Fruit fly (Drosophila melanogaster) whole organism, embryonic: Measurements from ENCODE around the gene CG10581.

Experiments used
- Adf1 ChIP-seq: fragments of 200-800 bp; sonication (Bioruptor generic); IDR thresholded peaks from 2 replicates; pipeline ENCODE4 v1.3.6; 2022; ENCODE audit warnings: missing biosample characterization, missing genetic modification characterization
- Atf6 ChIP-seq: fragments of 200-800 bp; sonication (Bioruptor generic); IDR thresholded peaks from 2 replicates; pipeline ENCODE4 v1.3.6; 2022; ENCODE audit warnings: missing biosample characterization, missing genetic modification characterization
- Bdp1 ChIP-seq: fragments of 200-800 bp; sonication (Bioruptor generic); optimal IDR thresholded peaks from 3 replicates; lab custom pipeline; 2016; ENCODE audit warnings: missing biosample characterization, missing genetic modification characterization
- CG10209 ChIP-seq: fragments of 200-800 bp; sonication (Bioruptor generic); optimal IDR thresholded peaks from 3 replicates; lab custom pipeline; 2017; ENCODE audit warnings: missing biosample characterization, mild to moderate bottlenecking, missing genetic modification characterization, missing genetic modification reagents
- CG10274 ChIP-seq: fragments of 200-800 bp; sonication (Bioruptor generic); optimal IDR thresholded peaks from 3 replicates; lab custom pipeline; 2017; ENCODE audit warnings: missing biosample characterization, mild to moderate bottlenecking, missing genetic modification characterization
- CG10543 ChIP-seq: fragments of 200-800 bp; sonication (Bioruptor generic); optimal IDR thresholded peaks from 3 replicates; lab custom pipeline; 2017; ENCODE audit warnings: missing biosample characterization, mild to moderate bottlenecking, missing genetic modification characterization, moderate library complexity
- CG11085 ChIP-seq: fragments of 200-800 bp; sonication (Bioruptor generic); IDR thresholded peaks from 2 replicates; pipeline ENCODE4 v1.3.6; 2022; ENCODE audit warnings: missing biosample characterization, missing genetic modification characterization
- CG13894 ChIP-seq: fragments of 200-800 bp; sonication (Bioruptor generic); optimal IDR thresholded peaks from 3 replicates; lab custom pipeline; 2018; ENCODE audit warnings: missing biosample characterization, mild to moderate bottlenecking, missing genetic modification characterization, moderate library complexity
- CG17361 ChIP-seq: fragments of 200-800 bp; sonication (Bioruptor generic); IDR thresholded peaks from 3 replicates; pipeline ENCODE4 v1.3.6; 2022; ENCODE audit warnings: missing biosample characterization, missing genetic modification characterization
- CG17385 ChIP-seq: fragments of 200-800 bp; sonication (Bioruptor generic); optimal IDR thresholded peaks from 3 replicates; lab custom pipeline; 2018; ENCODE audit warnings: missing biosample characterization, mild to moderate bottlenecking, missing genetic modification characterization
- CG17829 ChIP-seq: fragments of 200-800 bp; optimal IDR thresholded peaks from 2 replicates; lab custom pipeline; 2019; ENCODE audit warnings: missing biosample characterization, mild to moderate bottlenecking, missing genetic modification characterization, moderate library complexity
- CG18262 ChIP-seq: fragments of 200-800 bp; optimal IDR thresholded peaks from 3 replicates; lab custom pipeline; 2019; ENCODE audit warnings: missing biosample characterization, mild to moderate bottlenecking, missing genetic modification characterization, moderate library complexity
- CG18619 ChIP-seq: fragments of 200-800 bp; sonication (Bioruptor generic); optimal IDR thresholded peaks from 3 replicates; lab custom pipeline; 2017; ENCODE audit warnings: missing biosample characterization, mild to moderate bottlenecking, missing genetic modification characterization
- CG18764 ChIP-seq: fragments of 200-800 bp; sonication (Bioruptor generic); optimal IDR thresholded peaks from 3 replicates; lab custom pipeline; 2016; ENCODE audit warnings: missing biosample characterization, missing genetic modification characterization
- CG2116 ChIP-seq: fragments of 200-800 bp; sonication (Bioruptor generic); optimal IDR thresholded peaks from 3 replicates; lab custom pipeline; 2018; ENCODE audit warnings: missing biosample characterization, mild to moderate bottlenecking, missing genetic modification characterization
- CG2129 ChIP-seq: fragments of 200-800 bp; sonication (Bioruptor generic); IDR thresholded peaks from 2 replicates; pipeline ENCODE4 v1.3.6; 2022; ENCODE audit warnings: missing biosample characterization, missing genetic modification characterization; ENCODE audit not compliant: partially characterized antibody
- CG42726 ChIP-seq: fragments of 200-800 bp; sonication (Bioruptor generic); IDR thresholded peaks from 2 replicates; pipeline ENCODE4 v1.3.6; 2022; ENCODE audit warnings: missing biosample characterization, missing genetic modification characterization; ENCODE audit not compliant: partially characterized antibody
- CG6175 ChIP-seq: fragments of 200-800 bp; sonication (Bioruptor generic); IDR thresholded peaks from 3 replicates; pipeline ENCODE4 v1.3.6; 2022; ENCODE audit warnings: missing biosample characterization, missing genetic modification characterization
- CG6272 ChIP-seq: fragments of 200-800 bp; sonication (Bioruptor generic); IDR thresholded peaks from 2 replicates; pipeline ENCODE4 v1.3.6; 2022; ENCODE audit warnings: missing biosample characterization, missing genetic modification characterization
- CG6689 ChIP-seq: fragments of 200-800 bp; sonication (Bioruptor generic); IDR thresholded peaks from 2 replicates; pipeline ENCODE4 v1.3.6; 2022; ENCODE audit warnings: missing biosample characterization, missing genetic modification characterization
- CG8089 ChIP-seq: fragments of 200-800 bp; sonication (Bioruptor generic); optimal IDR thresholded peaks from 3 replicates; lab custom pipeline; 2016; ENCODE audit warnings: missing biosample characterization, missing genetic modification characterization
- CG8478 ChIP-seq: fragments of >200 bp; optimal IDR thresholded peaks from 2 replicates; lab custom pipeline; 2018
- CTCF ChIP-seq: fragments of 200-800 bp; sonication (Bioruptor generic); optimal IDR thresholded peaks from 2 replicates; lab custom pipeline; 2017; ENCODE audit warnings: missing biosample characterization, mild to moderate bottlenecking, missing genetic modification characterization, moderate library complexity
- Deaf1 ChIP-seq: fragments of 200-800 bp; optimal IDR thresholded peaks from 3 replicates; lab custom pipeline; 2019; ENCODE audit warnings: missing biosample characterization, mild to moderate bottlenecking, missing genetic modification characterization, moderate library complexity
- Dip2 ChIP-seq: fragments of 200-800 bp; sonication (Bioruptor generic); IDR thresholded peaks from 2 replicates; pipeline ENCODE4 v1.3.6; 2022; ENCODE audit warnings: missing biosample characterization, missing genetic modification characterization
- Hr3 ChIP-seq: fragments of 200-800 bp; sonication (Bioruptor generic); optimal IDR thresholded peaks from 3 replicates; lab custom pipeline; 2016; ENCODE audit warnings: missing biosample characterization, missing genetic modification characterization
- Mad ChIP-seq: fragments of 200-800 bp; sonication (Bioruptor generic); optimal IDR thresholded peaks from 2 replicates; lab custom pipeline; 2016; ENCODE audit warnings: missing biosample characterization, missing genetic modification characterization
- NFAT ChIP-seq: fragments of 200-800 bp; sonication (Bioruptor generic); IDR thresholded peaks from 2 replicates; pipeline ENCODE4 v1.3.6; 2022; ENCODE audit warnings: missing biosample characterization, missing genetic modification characterization
- Nf-YC ChIP-seq: fragments of 200-800 bp; optimal IDR thresholded peaks from 3 replicates; lab custom pipeline; 2019; ENCODE audit warnings: missing biosample characterization, mild to moderate bottlenecking, missing genetic modification characterization, moderate library complexity
- Pdp1 ChIP-seq, 2 experiments: fragments of 200-800 bp; sonication (Bioruptor generic); optimal IDR thresholded peaks; 3 replicates each; lab custom pipeline; 2016; ENCODE audit warnings: missing biosample characterization in 2 of 2, missing genetic modification characterization in 2 of 2, mild to moderate bottlenecking in 1 of 2, moderate library complexity in 1 of 2
- Side ChIP-seq: fragments of 200-800 bp; sonication (Bioruptor generic); optimal IDR thresholded peaks from 2 replicates; lab custom pipeline; 2016; ENCODE audit warnings: missing biosample characterization, missing genetic modification characterization
- bowl ChIP-seq: fragments of 200-800 bp; sonication (Bioruptor generic); IDR thresholded peaks from 2 replicates; pipeline ENCODE4 v1.3.6; 2022; ENCODE audit warnings: missing biosample characterization, missing genetic modification characterization
- dati ChIP-seq: fragments of 200-800 bp; sonication (Bioruptor generic); IDR thresholded peaks from 2 replicates; pipeline ENCODE4 v1.3.6; 2022; ENCODE audit warnings: missing biosample characterization, missing genetic modification characterization
- emc ChIP-seq: fragments of 200-800 bp; sonication (Bioruptor generic); optimal IDR thresholded peaks from 2 replicates; lab custom pipeline; 2016; ENCODE audit warnings: missing biosample characterization, missing genetic modification characterization
- fd102C ChIP-seq: fragments of 200-800 bp; sonication (Bioruptor generic); optimal IDR thresholded peaks from 2 replicates; lab custom pipeline; 2018; ENCODE audit warnings: missing biosample characterization, mild to moderate bottlenecking, missing genetic modification characterization, moderate library complexity
- fd96Cb ChIP-seq: fragments of 200-800 bp; sonication (Bioruptor generic); optimal IDR thresholded peaks from 2 replicates; lab custom pipeline; 2018; ENCODE audit warnings: missing biosample characterization, mild to moderate bottlenecking, missing genetic modification characterization, moderate library complexity
- her ChIP-seq: fragments of 200-800 bp; sonication (Bioruptor generic); optimal IDR thresholded peaks from 2 replicates; lab custom pipeline; 2016; ENCODE audit warnings: missing biosample characterization, missing genetic modification characterization
- jing ChIP-seq: fragments of 200-800 bp; sonication (Bioruptor generic); optimal IDR thresholded peaks from 2 replicates; lab custom pipeline; 2018; ENCODE audit warnings: missing biosample characterization, mild to moderate bottlenecking, missing genetic modification characterization
- jumu ChIP-seq: fragments of 200-800 bp; sonication (Bioruptor generic); optimal IDR thresholded peaks from 3 replicates; lab custom pipeline; 2016; ENCODE audit warnings: missing biosample characterization, missing genetic modification characterization
- kay ChIP-seq: fragments of 200-800 bp; sonication (Bioruptor generic); optimal IDR thresholded peaks from 2 replicates; lab custom pipeline; 2016; ENCODE audit warnings: missing biosample characterization, missing genetic modification characterization
- lbe ChIP-seq: fragments of 200-800 bp; sonication (Bioruptor generic); optimal IDR thresholded peaks from 2 replicates; lab custom pipeline; 2016; ENCODE audit warnings: missing biosample characterization, mild to moderate bottlenecking, missing genetic modification characterization
- lmd ChIP-seq: fragments of 200-800 bp; sonication (Bioruptor generic); IDR thresholded peaks from 2 replicates; pipeline ENCODE4 v1.3.6; 2022; ENCODE audit warnings: missing biosample characterization, missing genetic modification characterization
- lola ChIP-seq, 3 experiments: fragments of >200 bp in 2 of 3; fragments of 200-800 bp in 1 of 3; sonication (Bioruptor generic) in 1 of 3; optimal IDR thresholded peaks; 2 replicates each; lab custom pipeline; 2017 to 2019; ENCODE audit warnings: missing biosample characterization in 3 of 3, missing genetic modification characterization in 3 of 3, mild to moderate bottlenecking in 1 of 3, moderate library complexity in 1 of 3
- mam ChIP-seq: fragments of 200-800 bp; sonication (Bioruptor generic); optimal IDR thresholded peaks from 3 replicates; lab custom pipeline; 2016; ENCODE audit warnings: missing biosample characterization, missing genetic modification characterization
- peb ChIP-seq: fragments of 200-800 bp; sonication (Bioruptor generic); IDR thresholded peaks from 2 replicates; pipeline ENCODE4 v1.3.6; 2022; ENCODE audit warnings: missing biosample characterization, missing genetic modification characterization
- ro ChIP-seq: fragments of 200-800 bp; sonication (Bioruptor generic); IDR thresholded peaks from 2 replicates; pipeline ENCODE4 v1.3.6; 2022; ENCODE audit warnings: missing biosample characterization, missing genetic modification characterization
- sd ChIP-seq: fragments of 200-800 bp; sonication (Bioruptor generic); optimal IDR thresholded peaks from 3 replicates; lab custom pipeline; 2018; ENCODE audit warnings: missing biosample characterization, mild to moderate bottlenecking, missing genetic modification characterization, moderate library complexity
- sob ChIP-seq: fragments of 200-800 bp; sonication (Bioruptor generic); IDR thresholded peaks from 2 replicates; pipeline ENCODE4 v1.3.6; 2022; ENCODE audit warnings: missing biosample characterization, missing genetic modification characterization
- sr ChIP-seq: fragments of 200-800 bp; sonication (Bioruptor generic); IDR thresholded peaks from 3 replicates; pipeline ENCODE4 v1.3.6; 2022; ENCODE audit warnings: missing biosample characterization, missing genetic modification characterization
- stc ChIP-seq: fragments of 200-800 bp; sonication (Bioruptor generic); IDR thresholded peaks from 2 replicates; pipeline ENCODE4 v1.3.6; 2022; ENCODE audit warnings: missing biosample characterization, missing genetic modification characterization
- tna ChIP-seq: fragments of 200-800 bp; sonication (Bioruptor generic); IDR thresholded peaks from 2 replicates; pipeline ENCODE4 v1.3.6; 2022; ENCODE audit warnings: missing biosample characterization, missing genetic modification characterization; ENCODE audit not compliant: partially characterized antibody
- wek ChIP-seq: fragments of 200-800 bp; sonication (Bioruptor generic); optimal IDR thresholded peaks from 3 replicates; lab custom pipeline; 2018; ENCODE audit warnings: missing biosample characterization, mild to moderate bottlenecking, missing genetic modification characterization, moderate library complexity
- zen ChIP-seq: fragments of 200-800 bp; sonication (Bioruptor generic); optimal IDR thresholded peaks from 3 replicates; lab custom pipeline; 2018; ENCODE audit warnings: missing biosample characterization, mild to moderate bottlenecking, missing genetic modification characterization, moderate library complexity

CG10581 gene

DNA sequence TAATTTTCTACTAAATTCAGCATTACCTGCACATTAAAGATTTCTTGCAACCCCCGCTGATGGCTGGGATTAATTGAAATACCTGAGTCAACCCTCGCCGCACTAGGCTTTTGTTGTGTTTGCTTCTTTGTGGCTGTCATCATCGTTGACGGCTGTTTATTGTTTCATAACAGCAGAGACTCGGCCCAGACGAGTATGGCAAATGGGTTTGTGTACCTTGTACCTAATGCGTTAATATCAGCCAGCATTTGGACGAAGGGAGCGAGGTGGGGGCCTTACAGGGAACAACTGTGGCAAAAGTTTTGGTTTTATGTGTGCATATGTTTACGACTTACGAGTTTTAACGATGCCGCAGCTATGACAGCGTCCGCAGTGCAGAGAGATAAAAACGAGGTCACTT is 21.8 kb upstream of the CG10581 start (continued):
- TF ChIP-seq ro (GFP tag; lab: Robert Waterston, UW) (no peak), CTCF (GFP tag; lab: Kevin White, UChicago) (no peak), CG10209 (GFP tag; lab: Kevin White, UChicago) (no peak), bowl (GFP tag; lab: Robert Waterston, UW) (no peak), Side (GFP tag; lab: Kevin White, UChicago) (no peak), sr (GFP tag; lab: Robert Waterston, UW) (no peak), CG18764 (no peak), CG2116 (GFP tag; lab: Kevin White, UChicago) (no peak), CG17361 (GFP tag; lab: Robert Waterston, UW) (no peak), Bdp1 (GFP tag; lab: Kevin White, UChicago) (no peak), Dip2 (GFP tag; lab: Robert Waterston, UW) (no peak), Mad (GFP tag; lab: Kevin White, UChicago) (no peak), fd96Cb (no peak), Adf1 (no peak), lbe (GFP tag; lab: Kevin White, UChicago) (no peak), CG10543 (peak; percentile 74), wek (GFP tag; lab: Kevin White, UChicago) (no peak), peb (GFP tag; lab: Robert Waterston, UW) (no peak), NFAT (GFP tag; lab: Robert Waterston, UW) (no peak), Atf6 (GFP tag; lab: Robert Waterston, UW) (no peak), Hr3 (GFP tag; lab: Kevin White, UChicago) (no peak), dati (GFP tag; lab: Robert Waterston, UW) (no peak), CG18262 (tag; lab: Kevin White, UChicago) (no peak), Deaf1 (tag; lab: Kevin White, UChicago) (no peak), CG6175 (GFP tag; lab: Robert Waterston, UW) (0 out of 3 replicates have a peak, but pooled peaks have one; percentile 37), tna (GFP tag; lab: Robert Waterston, UW) (no peak), CG8089 (no peak), zen (tag; lab: Kevin White, UChicago) (peak; percentile 45), Nf-YC (tag; lab: Kevin White, UChicago) (no peak), fd102C (GFP tag; lab: Kevin White, UChicago) (no peak), stc (GFP tag; lab: Robert Waterston, UW) (no peak), CG11085 (no peak), her (GFP tag; lab: Kevin White, UChicago) (no peak), CG6272 (GFP tag; lab: Robert Waterston, UW) (no peak), CG8478 (lab: Kevin White, UChicago) (no peak), CG10274 (GFP tag; lab: Kevin White, UChicago) (no peak), CG18619 (GFP tag; lab: Kevin White, UChicago) (no peak), Pdp1 (GFP tag; optimal IDR thresholded peaks at IDR 0.05; lab: Kevin White, UChicago) (peak in 1 of 2 experiments; percentile 81), CG6689 (GFP tag; lab: Robert Waterston, UW) (no peak), CG17385 (GFP tag; lab: Kevin White, UChicago) (no peak), CG42726 (GFP tag; lab: Robert Waterston, UW) (no peak), emc (GFP tag; lab: Kevin White, UChicago) (no peak), CG17829 (no peak), kay (GFP tag; lab: Kevin White, UChicago) (no peak), sd (tag; lab: Kevin White, UChicago) (peak; percentile 56), CG2129 (GFP tag; lab: Robert Waterston, UW) (no peak), CG13894 (tag; lab: Kevin White, UChicago) (peak; percentile 71), sob (GFP tag; lab: Robert Waterston, UW) (no peak), jing (GFP tag; lab: Kevin White, UChicago) (no peak), lmd (no peak), jumu (no peak), mam (no peak), lola (GFP tag; optimal IDR thresholded peaks at IDR 0.05; lab: Kevin White, UChicago) (no peak)
